Worm (Caenorhabditis elegans) whole organism, early embryonic: ENCODE data around the gene emb-30.

Experiments used
- B0310.2 ChIP-seq: sonication (generic microtip); optimal IDR thresholded peaks from 2 replicates; lab custom pipeline; 2016; ENCODE audit warnings: mild to moderate bottlenecking, missing genetic modification characterization, missing compliant biosample characterization
- aly-1 ChIP-seq: sonication (generic microtip); optimal IDR thresholded peaks from 2 replicates; lab custom pipeline; 2016; ENCODE audit warnings: missing genetic modification characterization, missing compliant biosample characterization
- ama-1 ChIP-seq: fragments of 150-350 bp; optimal IDR thresholded peaks from 2 replicates; lab custom pipeline; 2014
- ceh-13 ChIP-seq: fragments of 200-800 bp; sonication (Bioruptor generic); optimal IDR thresholded peaks from 2 replicates; lab custom pipeline; 2018; ENCODE audit warnings: mild to moderate bottlenecking, missing genetic modification characterization, missing compliant biosample characterization
- ceh-36 ChIP-seq: sonication (generic microtip); optimal IDR thresholded peaks from 2 replicates; lab custom pipeline; 2016; ENCODE audit warnings: missing genetic modification characterization, inconsistent platforms, missing compliant biosample characterization
- ets-7 ChIP-seq: sonication (generic microtip); optimal IDR thresholded peaks from 2 replicates; lab custom pipeline; 2016; ENCODE audit warnings: missing genotype, missing genetic modification characterization, missing compliant biosample characterization
- flt-1 ChIP-seq: fragments of 200-800 bp; sonication (Bioruptor generic); IDR thresholded peaks from 2 replicates; pipeline ENCODE4 v1.3.6; 2022; ENCODE audit warnings: missing genetic modification characterization, missing compliant biosample characterization
- hmbx-1 ChIP-seq: sonication (generic microtip); optimal IDR thresholded peaks from 2 replicates; lab custom pipeline; 2016; ENCODE audit warnings: mild to moderate bottlenecking, missing genetic modification characterization, missing compliant biosample characterization
- hmg-4 ChIP-seq: fragments of 200-800 bp; sonication (Bioruptor generic); optimal IDR thresholded peaks from 2 replicates; lab custom pipeline; 2018; ENCODE audit warnings: mild to moderate bottlenecking, missing genetic modification characterization, missing compliant biosample characterization
- sea-1 ChIP-seq: fragments of 200-800 bp; sonication (Bioruptor generic); conservative IDR thresholded peaks from 2 replicates; pipeline ENCODE4 v1.3.6; 2022; ENCODE audit warnings: missing genetic modification characterization, missing compliant biosample characterization
- tbx-11 ChIP-seq: fragments of 200-800 bp; sonication (Bioruptor generic); IDR thresholded peaks from 2 replicates; pipeline ENCODE4 v1.3.6; 2022; ENCODE audit warnings: missing genetic modification characterization, missing compliant biosample characterization
- tbx-37 ChIP-seq: fragments of 200-800 bp; sonication (Bioruptor generic); conservative IDR thresholded peaks from 2 replicates; pipeline ENCODE4 v1.3.6; 2022; ENCODE audit warnings: missing genetic modification reagents, missing genetic modification characterization, missing compliant biosample characterization
- tra-4 ChIP-seq: sonication (generic microtip); optimal IDR thresholded peaks from 2 replicates; lab custom pipeline; 2017; ENCODE audit warnings: missing genetic modification characterization, missing compliant biosample characterization

- TF ChIP-seq tra-4 (tag; lab: Kevin White, UChicago) (no peak), ceh-36 (tag; lab: Kevin White, UChicago) (no peak), aly-1 (tag; lab: Kevin White, UChicago) (no peak), flt-1 (GFP tag; lab: Robert Waterston, UW) (no peak), ama-1 (no peak), ets-7 (no peak), hmbx-1 (tag; lab: Kevin White, UChicago) (no peak), tbx-11 (GFP tag; lab: Robert Waterston, UW) (no peak), hmg-4 (no peak), sea-1 (GFP tag; lab: Robert Waterston, UW) (no peak), B0310.2 (no peak), tbx-37 (GFP tag; lab: Robert Waterston, UW) (no peak), ceh-13 (GFP tag; lab: Kevin White, UChicago) (no peak)
Observed at ce11 chrIII:9453962-9454361, 12.7 kb upstream of the emb-30 start, which contains the start of gene F54C8.7.
